Worm (Caenorhabditis elegans): ENCODE results near the gene abu-13.
A peak's percentile ranks its signal among the peaks of the same experiment; 100 is the strongest.

Gene abu-13

DNA sequence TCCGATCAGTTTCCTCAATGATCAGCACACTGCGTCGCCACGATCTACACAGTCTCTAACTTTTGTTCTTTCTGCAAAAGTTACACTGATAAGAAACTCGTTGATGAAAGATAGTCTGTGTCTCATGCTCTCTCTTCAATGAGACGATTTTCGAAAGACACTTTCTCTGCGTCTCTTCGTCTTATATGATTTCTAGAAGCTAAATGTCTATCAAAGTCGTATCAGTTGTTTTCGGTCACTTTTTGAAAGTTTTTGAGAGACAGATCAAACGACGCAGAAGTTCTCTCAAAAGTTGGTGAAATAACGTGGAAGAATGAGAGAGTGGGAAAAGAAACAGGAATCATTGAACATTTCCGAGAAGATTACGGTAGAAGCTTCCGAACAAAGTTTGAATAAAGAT lies 50.5 kb downstream of the abu-13 start (continued):
- TF ChIP-seq snu-23 (GFP tag; optimal IDR thresholded peaks at IDR 0.05) (peak; percentile 86), zip-4 (GFP tag; optimal IDR thresholded peaks at IDR 0.05) (no peak), unc-62 (GFP tag; optimal IDR thresholded peaks at IDR 0.05) (no peak), ceh-82 (tag; optimal IDR thresholded peaks at IDR 0.05) (peak in 2 of 3 experiments; percentile 10 to 11), mdl-1 (tag; optimal IDR thresholded peaks at IDR 0.05) (peak in 1 of 2 experiments; percentile 49), Y116A8C.19 (tag; optimal IDR thresholded peaks at IDR 0.05; ENCODE audit: borderline replicate concordance) (no peak), dsc-1 (tag; optimal IDR thresholded peaks at IDR 0.05) (no peak), pax-3 (tag; optimal IDR thresholded peaks at IDR 0.05) (no peak), ztf-4 (tag; optimal IDR thresholded peaks at IDR 0.05) (peak; percentile 51)

All from whole organism, L1 larva.